Worm (Caenorhabditis elegans) whole organism, young adult: ENCODE data around the gene pigk-1.

ENCODE experiments used
- B0261.1 ChIP-seq: sonication (generic microtip); optimal IDR thresholded peaks from 2 replicates; lab custom pipeline; 2016; ENCODE audit warnings: mild to moderate bottlenecking, missing genetic modification characterization, moderate library complexity, missing compliant biosample characterization
- F33H1.4 ChIP-seq: fragments of 200-800 bp; sonication (Bioruptor generic); IDR thresholded peaks from 2 replicates; pipeline ENCODE4 v1.3.6; 2022; ENCODE audit warnings: missing genetic modification reagents, missing genetic modification characterization, missing compliant biosample characterization
- F37B4.10 ChIP-seq: fragments of 200-800 bp; sonication (Bioruptor generic); IDR thresholded peaks from 2 replicates; pipeline ENCODE4 v1.3.6; 2022; ENCODE audit warnings: missing genetic modification characterization, missing compliant biosample characterization
- F49E8.2 ChIP-seq: sonication (generic microtip); optimal IDR thresholded peaks from 3 replicates; lab custom pipeline; 2017; ENCODE audit warnings: missing genetic modification characterization, mild to moderate bottlenecking, missing compliant biosample characterization, antibody characterized with exemption, moderate library complexity; ENCODE audit not compliant: insufficient read depth
- F52B5.7 ChIP-seq: sonication (generic microtip); optimal IDR thresholded peaks from 2 replicates; lab custom pipeline; 2016; ENCODE audit warnings: mild to moderate bottlenecking, missing genetic modification characterization, missing compliant biosample characterization
- F57A8.1 ChIP-seq: fragments of 200-800 bp; sonication (Bioruptor generic); optimal IDR thresholded peaks from 2 replicates; lab custom pipeline; 2018; ENCODE audit warnings: mild to moderate bottlenecking, missing genetic modification characterization, moderate library complexity, missing compliant biosample characterization
- K11D2.4 ChIP-seq: fragments of 200-800 bp; sonication (Bioruptor generic); IDR thresholded peaks from 2 replicates; pipeline ENCODE4 v1.3.6; 2022; ENCODE audit warnings: missing genetic modification reagents, missing genetic modification characterization, missing compliant biosample characterization
- akir-1 ChIP-seq: fragments of 200-800 bp; sonication (Bioruptor generic); optimal IDR thresholded peaks from 2 replicates; lab custom pipeline; 2018; ENCODE audit warnings: mild to moderate bottlenecking, missing genetic modification characterization, moderate library complexity, missing compliant biosample characterization
- aptf-2 ChIP-seq: fragments of 200-800 bp; sonication (Bioruptor generic); conservative IDR thresholded peaks from 2 replicates; pipeline ENCODE4 v1.3.6; 2022; ENCODE audit warnings: missing genetic modification reagents, missing genetic modification characterization, missing compliant biosample characterization
- atf-7 ChIP-seq: sonication (generic microtip); optimal IDR thresholded peaks from 2 replicates; lab custom pipeline; 2017; ENCODE audit warnings: mild to moderate bottlenecking, missing genetic modification characterization, missing compliant biosample characterization
- athp-1 ChIP-seq: sonication (generic microtip); optimal IDR thresholded peaks from 2 replicates; lab custom pipeline; 2017; ENCODE audit warnings: mild to moderate bottlenecking, missing genetic modification characterization, missing compliant biosample characterization
- attf-3 ChIP-seq: fragments of 200-800 bp; sonication (Bioruptor generic); conservative IDR thresholded peaks from 2 replicates; pipeline ENCODE4 v1.3.6; 2022; ENCODE audit warnings: missing genetic modification reagents, missing genetic modification characterization, missing compliant biosample characterization
- attf-5 ChIP-seq: fragments of 200-800 bp; sonication (Bioruptor generic); optimal IDR thresholded peaks from 2 replicates; lab custom pipeline; 2018; ENCODE audit warnings: mild to moderate bottlenecking, missing genetic modification characterization, missing compliant biosample characterization
- attf-6 ChIP-seq: fragments of 200-800 bp; sonication (Bioruptor generic); IDR thresholded peaks from 2 replicates; pipeline ENCODE4 v1.3.6; 2022; ENCODE audit warnings: missing genetic modification reagents, missing genetic modification characterization, missing compliant biosample characterization
- ccch-3 ChIP-seq: fragments of 200-800 bp; sonication (Bioruptor generic); optimal IDR thresholded peaks from 2 replicates; lab custom pipeline; 2018; ENCODE audit warnings: mild to moderate bottlenecking, missing genetic modification characterization, missing compliant biosample characterization
- cebp-2 ChIP-seq: fragments of 200-800 bp; sonication (Bioruptor generic); IDR thresholded peaks from 2 replicates; pipeline ENCODE4 v1.3.6; 2022; ENCODE audit warnings: missing genetic modification characterization, missing compliant biosample characterization
- ceh-40 ChIP-seq: fragments of 200-800 bp; sonication (Bioruptor generic); IDR thresholded peaks from 2 replicates; pipeline ENCODE4 v1.3.6; 2022; ENCODE audit warnings: missing genetic modification characterization, missing compliant biosample characterization
- chd-7 ChIP-seq: sonication (generic microtip); optimal IDR thresholded peaks from 2 replicates; lab custom pipeline; 2016; ENCODE audit warnings: mild to moderate bottlenecking, missing genetic modification characterization, moderate library complexity, missing compliant biosample characterization
- egl-18 ChIP-seq: fragments of 200-800 bp; sonication (Bioruptor generic); IDR thresholded peaks from 2 replicates; pipeline ENCODE4 v1.3.6; 2022; ENCODE audit warnings: missing genetic modification reagents, missing genetic modification characterization, missing compliant biosample characterization
- ekl-4 ChIP-seq: fragments of 200-800 bp; sonication (Bioruptor generic); IDR thresholded peaks from 2 replicates; pipeline ENCODE4 v1.3.6; 2022; ENCODE audit warnings: missing genetic modification reagents, missing genetic modification characterization, missing compliant biosample characterization
- him-1 ChIP-seq: sonication (generic microtip); optimal IDR thresholded peaks from 2 replicates; lab custom pipeline; 2016; ENCODE audit warnings: missing genotype, missing genetic modification reagents, missing genetic modification characterization, missing compliant biosample characterization
- hlh-26 ChIP-seq: fragments of 200-800 bp; sonication (Bioruptor generic); conservative IDR thresholded peaks from 2 replicates; pipeline ENCODE4 v1.3.6; 2022; ENCODE audit warnings: missing genetic modification reagents, missing genetic modification characterization, missing compliant biosample characterization
- hmg-1.2 ChIP-seq: fragments of 200-800 bp; sonication (Bioruptor generic); IDR thresholded peaks from 2 replicates; pipeline ENCODE4 v1.3.6; 2022; ENCODE audit warnings: missing genetic modification reagents, missing genetic modification characterization, missing compliant biosample characterization
- lag-1 ChIP-seq: fragments of 200-800 bp; sonication (Bioruptor generic); IDR thresholded peaks from 2 replicates; pipeline ENCODE4 v1.3.6; 2022; ENCODE audit warnings: missing genetic modification reagents, missing genetic modification characterization, missing compliant biosample characterization
- lin-35 ChIP-seq, 3 experiments: fragments of 150-350 bp in 2 of 3; sonication (generic microtip) in 1 of 3; optimal IDR thresholded peaks; 2 replicates each; lab custom pipeline; 2014 to 2018; ENCODE audit warnings: missing biosample characterization in 3 of 3, missing genetic modification characterization in 3 of 3, missing genetic modification reagents in 3 of 3
- lin-54 ChIP-seq: fragments of 200-800 bp; sonication (Bioruptor generic); optimal IDR thresholded peaks from 2 replicates; lab custom pipeline; 2018; ENCODE audit warnings: mild to moderate bottlenecking, missing genetic modification characterization, missing compliant biosample characterization
- madf-10 ChIP-seq: sonication (generic microtip); optimal IDR thresholded peaks from 2 replicates; lab custom pipeline; 2016; ENCODE audit warnings: mild to moderate bottlenecking, missing genetic modification characterization, missing compliant biosample characterization
- madf-6 ChIP-seq: fragments of 200-800 bp; sonication (Bioruptor generic); IDR thresholded peaks from 2 replicates; pipeline ENCODE4 v1.3.6; 2022; ENCODE audit warnings: missing genetic modification reagents, missing genetic modification characterization, missing compliant biosample characterization
- nfya-2 ChIP-seq: fragments of 200-800 bp; sonication (Bioruptor generic); IDR thresholded peaks from 2 replicates; pipeline ENCODE4 v1.3.6; 2022; ENCODE audit warnings: missing genetic modification reagents, missing genetic modification characterization, missing compliant biosample characterization
- nhr-179 ChIP-seq: sonication (generic microtip); optimal IDR thresholded peaks from 2 replicates; lab custom pipeline; 2016; ENCODE audit warnings: mild to moderate bottlenecking, missing genetic modification characterization, missing compliant biosample characterization
- nhr-27 ChIP-seq: fragments of 200-800 bp; sonication (Bioruptor generic); optimal IDR thresholded peaks from 2 replicates; lab custom pipeline; 2018; ENCODE audit warnings: mild to moderate bottlenecking, missing genetic modification characterization, moderate library complexity, missing compliant biosample characterization
- rcor-1 ChIP-seq: fragments of 200-800 bp; sonication (Bioruptor generic); IDR thresholded peaks from 2 replicates; pipeline ENCODE4 v1.3.6; 2022; ENCODE audit warnings: missing genetic modification reagents, missing genetic modification characterization, missing compliant biosample characterization
- rec-8 ChIP-seq, 2 experiments: sonication (generic microtip); optimal IDR thresholded peaks; 2 replicates each; lab custom pipeline; 2016; ENCODE audit warnings: mild to moderate bottlenecking in 2 of 2, missing genetic modification characterization in 2 of 2, missing genetic modification reagents in 2 of 2, missing genotype in 2 of 2, missing biosample characterization in 1 of 2, missing compliant biosample characterization in 1 of 2, moderate library complexity in 1 of 2
- repo-1 ChIP-seq: sonication (generic microtip); optimal IDR thresholded peaks from 2 replicates; lab custom pipeline; 2017; ENCODE audit warnings: mild to moderate bottlenecking, missing genetic modification characterization, missing compliant biosample characterization
- rpc-1 ChIP-seq, 2 experiments: fragments of 150-350 bp in 1 of 2; sonication (generic microtip) in 1 of 2; optimal IDR thresholded peaks; 2 replicates each; lab custom pipeline; 2014 to 2018; ENCODE audit warnings: missing biosample characterization in 1 of 2, missing genetic modification characterization in 1 of 2, missing genetic modification reagents in 1 of 2, missing genotype in 1 of 2
- sdz-38 ChIP-seq: sonication (generic microtip); optimal IDR thresholded peaks from 2 replicates; lab custom pipeline; 2016; ENCODE audit warnings: missing genotype, missing genetic modification characterization, missing compliant biosample characterization
- snpc-1.1 ChIP-seq: sonication (generic microtip); optimal IDR thresholded peaks from 2 replicates; lab custom pipeline; 2017; ENCODE audit warnings: missing genetic modification characterization, mild to moderate bottlenecking, missing compliant biosample characterization, antibody characterized with exemption, moderate library complexity, missing genotype, missing genetic modification reagents; ENCODE audit not compliant: insufficient read depth
- snpc-3.4 ChIP-seq: sonication (generic microtip); optimal IDR thresholded peaks from 2 replicates; lab custom pipeline; 2017; ENCODE audit warnings: missing genetic modification characterization, mild to moderate bottlenecking, missing compliant biosample characterization, antibody characterized with exemption, moderate library complexity, missing genotype, missing genetic modification reagents
- somi-1 ChIP-seq: fragments of 200-800 bp; sonication (Bioruptor generic); optimal IDR thresholded peaks from 2 replicates; lab custom pipeline; 2018; ENCODE audit warnings: mild to moderate bottlenecking, missing genetic modification characterization, missing compliant biosample characterization
- sptf-2 ChIP-seq: fragments of 200-800 bp; sonication (Bioruptor generic); optimal IDR thresholded peaks from 2 replicates; lab custom pipeline; 2018; ENCODE audit warnings: mild to moderate bottlenecking, missing genetic modification characterization, missing compliant biosample characterization
- tbx-9 ChIP-seq: sonication (generic microtip); optimal IDR thresholded peaks from 2 replicates; lab custom pipeline; 2016; ENCODE audit warnings: borderline replicate concordance, missing genetic modification characterization, inconsistent platforms, missing compliant biosample characterization
- tlf-1 ChIP-seq: fragments of 200-800 bp; sonication (Bioruptor generic); optimal IDR thresholded peaks from 2 replicates; lab custom pipeline; 2018; ENCODE audit warnings: mild to moderate bottlenecking, missing genetic modification characterization, missing compliant biosample characterization
- unc-130 ChIP-seq: sonication (generic microtip); optimal IDR thresholded peaks from 2 replicates; lab custom pipeline; 2016; ENCODE audit warnings: missing genetic modification reagents, missing genetic modification characterization, missing compliant biosample characterization
- zfh-2 ChIP-seq: fragments of 200-800 bp; sonication (Bioruptor generic); conservative IDR thresholded peaks from 2 replicates; pipeline ENCODE4 v1.3.6; 2022; ENCODE audit warnings: missing genetic modification reagents, missing genetic modification characterization, missing compliant biosample characterization
- ztf-22 ChIP-seq: fragments of 200-800 bp; sonication (Bioruptor generic); optimal IDR thresholded peaks from 2 replicates; lab custom pipeline; 2018; ENCODE audit warnings: mild to moderate bottlenecking, missing genetic modification characterization, moderate library complexity, missing compliant biosample characterization
- ztf-25 ChIP-seq: fragments of 200-800 bp; sonication (Bioruptor generic); IDR thresholded peaks from 2 replicates; pipeline ENCODE4 v1.3.6; 2022; ENCODE audit warnings: missing genetic modification reagents, missing genetic modification characterization, missing compliant biosample characterization
- ztf-26 ChIP-seq: sonication (generic microtip); optimal IDR thresholded peaks from 2 replicates; lab custom pipeline; 2017; ENCODE audit warnings: missing genetic modification characterization, missing compliant biosample characterization
- ztf-6 ChIP-seq: fragments of 200-800 bp; sonication (Bioruptor generic); IDR thresholded peaks from 2 replicates; pipeline ENCODE4 v1.3.6; 2022; ENCODE audit warnings: missing genetic modification reagents, missing genetic modification characterization, missing compliant biosample characterization

The pigk-1 gene

DNA sequence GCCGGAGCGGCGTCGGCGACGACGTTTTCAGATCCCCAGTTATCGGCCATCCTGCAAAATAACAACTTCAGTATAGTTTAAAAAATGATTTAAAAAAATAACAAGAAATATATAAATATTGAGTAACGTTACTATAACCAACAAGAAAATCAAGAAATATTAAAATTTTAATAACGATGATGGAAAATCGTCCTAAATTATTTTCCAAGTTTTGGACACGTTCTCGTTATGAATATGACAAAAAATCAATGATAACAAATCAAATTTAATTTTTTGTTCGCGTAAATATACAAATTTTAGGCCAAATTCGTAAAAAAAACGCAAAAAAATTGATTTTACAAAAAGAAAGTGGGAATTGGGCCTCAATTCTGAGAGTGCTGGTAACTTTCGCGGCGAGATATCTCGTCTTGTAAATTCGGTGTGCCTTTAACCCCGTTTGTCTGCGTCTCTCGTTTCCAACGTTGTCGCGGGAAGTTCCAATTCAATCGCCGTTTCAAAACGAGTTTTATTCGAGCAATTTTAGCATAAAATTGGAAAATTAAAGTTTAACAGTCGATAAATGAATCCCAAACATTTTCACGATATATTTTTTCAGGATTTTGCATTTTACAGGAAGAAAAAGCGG lies 1.3 kb upstream of the pigk-1 start, which contains the start of gene rps-5 (continued):
- TF ChIP-seq F57A8.1 (GFP tag; lab: Kevin White, UChicago) = no peak
- no peak for TF ChIP-seq lag-1 (GFP tag; lab: Robert Waterston, UW)
- no peak for TF ChIP-seq K11D2.4 (GFP tag; lab: Robert Waterston, UW)
- TF ChIP-seq ztf-22 (GFP tag; lab: Kevin White, UChicago) = no peak
- TF ChIP-seq F33H1.4 (GFP tag; lab: Robert Waterston, UW) = peak; percentile 83
- TF ChIP-seq athp-1 (tag; lab: Kevin White, UChicago) = no peak
- TF ChIP-seq nfya-2 = no peak
- no peak for TF ChIP-seq zfh-2 (GFP tag; lab: Robert Waterston, UW)
- no peak for TF ChIP-seq rec-8 (tag; optimal IDR thresholded peaks at IDR 0.05; lab: Kevin White, UChicago)
- TF ChIP-seq sptf-2 = no peak
- TF ChIP-seq tbx-9 (tag; lab: Kevin White, UChicago) = no peak
- no peak for TF ChIP-seq akir-1 (GFP tag; lab: Kevin White, UChicago)
- no peak for TF ChIP-seq madf-10 (tag; lab: Kevin White, UChicago)
- no peak for TF ChIP-seq ztf-25 (GFP tag; lab: Robert Waterston, UW)
- TF ChIP-seq atf-7 (tag; lab: Kevin White, UChicago) = no peak
- no peak for TF ChIP-seq nhr-179 (tag; lab: Kevin White, UChicago)
- no peak for TF ChIP-seq nhr-27
- no peak for TF ChIP-seq ztf-26 (tag; lab: Kevin White, UChicago)
- no peak for TF ChIP-seq sdz-38
- TF ChIP-seq F49E8.2 (tag; lab: Kevin White, UChicago) = peak; percentile 19
- no peak for TF ChIP-seq hlh-26 (GFP tag; lab: Robert Waterston, UW)
- peak; percentile 40; the same call in 1 of the 2 replicates for TF ChIP-seq rcor-1 (GFP tag; lab: Robert Waterston, UW)
- no peak for TF ChIP-seq ceh-40
- TF ChIP-seq snpc-3.4 (tag; lab: Kevin White, UChicago) = peak; percentile 41
- TF ChIP-seq ekl-4 (GFP tag; lab: Robert Waterston, UW) = no peak
- no peak for TF ChIP-seq cebp-2
- TF ChIP-seq tlf-1 (GFP tag; lab: Kevin White, UChicago) = no peak
- TF ChIP-seq F52B5.7 = no peak
- no peak for TF ChIP-seq attf-3 (GFP tag; lab: Robert Waterston, UW)
- no peak for TF ChIP-seq attf-5 (GFP tag; lab: Kevin White, UChicago)
- TF ChIP-seq attf-6 = no peak
- no peak for TF ChIP-seq chd-7 (tag; lab: Kevin White, UChicago)
- TF ChIP-seq madf-6 (GFP tag; lab: Robert Waterston, UW) = peak; percentile 68
- TF ChIP-seq lin-35 (GFP tag; optimal IDR thresholded peaks at IDR 0.05; lab: Kevin White, UChicago) = peak in 1 of 3 experiments; percentile 54
- TF ChIP-seq B0261.1 (tag; lab: Kevin White, UChicago) = no peak
- no peak for TF ChIP-seq unc-130 (GFP tag; lab: Kevin White, UChicago)
- TF ChIP-seq ccch-3 (GFP tag; lab: Kevin White, UChicago) = no peak
- no peak for TF ChIP-seq snpc-1.1 (tag; lab: Kevin White, UChicago)
- TF ChIP-seq somi-1 = no peak
- TF ChIP-seq ztf-6 (GFP tag; lab: Robert Waterston, UW) = no peak
- TF ChIP-seq rpc-1 (optimal IDR thresholded peaks at IDR 0.05; lab: Kevin White, UChicago) = no peak
- TF ChIP-seq rpc-1 (tag; optimal IDR thresholded peaks at IDR 0.05; lab: Kevin White, UChicago) = no peak
- TF ChIP-seq egl-18 (GFP tag; lab: Robert Waterston, UW) = no peak
- TF ChIP-seq lin-54 = peak; percentile 51
- no peak for TF ChIP-seq aptf-2 (GFP tag; lab: Robert Waterston, UW)
- no peak for TF ChIP-seq him-1 (tag; lab: Kevin White, UChicago)
- TF ChIP-seq F37B4.10 (GFP tag; lab: Robert Waterston, UW) = no peak
- TF ChIP-seq repo-1 = no peak
- TF ChIP-seq hmg-1.2 (GFP tag; lab: Robert Waterston, UW) = peak; percentile 93
